Fruit fly (Drosophila melanogaster) whole organism, adult: ENCODE data around the gene obe.

Experiments
- CG14711 ChIP-seq: fragments of 200-800 bp; sonication (Bioruptor generic); optimal IDR thresholded peaks from 2 replicates; lab custom pipeline; 2018; ENCODE audit warnings: missing biosample characterization, mild to moderate bottlenecking, missing genetic modification characterization, moderate library complexity
- CG5204 ChIP-seq: fragments of 200-800 bp; sonication (Bioruptor generic); optimal IDR thresholded peaks from 2 replicates; lab custom pipeline; 2016; ENCODE audit warnings: missing biosample characterization, missing genetic modification characterization
- Clk ChIP-seq: fragments of 200-800 bp; sonication (Bioruptor generic); optimal IDR thresholded peaks from 2 replicates; lab custom pipeline; 2017; ENCODE audit warnings: missing biosample characterization, missing genetic modification characterization
- Mnt ChIP-seq: fragments of 200-800 bp; sonication (Bioruptor generic); optimal IDR thresholded peaks from 2 replicates; lab custom pipeline; 2016; ENCODE audit warnings: missing biosample characterization, mild to moderate bottlenecking, missing genetic modification characterization
- bab1 ChIP-seq: fragments of 200-800 bp; sonication (Bioruptor generic); optimal IDR thresholded peaks from 3 replicates; lab custom pipeline; 2019; ENCODE audit warnings: missing biosample characterization, mild to moderate bottlenecking, missing genetic modification characterization, moderate library complexity
- cic ChIP-seq: fragments of 200-800 bp; sonication (Bioruptor generic); optimal IDR thresholded peaks from 2 replicates; lab custom pipeline; 2017; ENCODE audit warnings: missing biosample characterization, mild to moderate bottlenecking, missing genetic modification characterization, moderate library complexity

- no peak for TF ChIP-seq cic
- TF ChIP-seq CG5204 (GFP tag; lab: Kevin White, UChicago), result no peak
- TF ChIP-seq bab1 (GFP tag; lab: Kevin White, UChicago), result no peak
- TF ChIP-seq Clk, result no peak
- TF ChIP-seq CG14711 (tag; lab: Kevin White, UChicago), result no peak
- no peak for TF ChIP-seq Mnt (GFP tag; lab: Kevin White, UChicago)
Measured at dm6 chr3R:15436799-15437198, 49.1 kb upstream of the obe start.
